Worm (Caenorhabditis elegans) whole organism, mixed stage, embryonic: ENCODE data around the gene cutl-22.

Experiments used
- ces-1 ChIP-seq: fragments of 150-350 bp; optimal IDR thresholded peaks from 2 replicates; lab custom pipeline; 2014; ENCODE audit warnings: missing biosample characterization, missing genetic modification reagents, missing genetic modification characterization
- elt-3 ChIP-seq: fragments of 150-350 bp; optimal IDR thresholded peaks from 2 replicates; lab custom pipeline; 2014; ENCODE audit warnings: missing biosample characterization, missing genetic modification characterization
- nhr-237 ChIP-seq: fragments of 150-350 bp; optimal IDR thresholded peaks from 2 replicates; lab custom pipeline; 2014; ENCODE audit warnings: missing biosample characterization, missing genetic modification characterization
- nhr-28 ChIP-seq: fragments of 150-350 bp; optimal IDR thresholded peaks from 2 replicates; lab custom pipeline; 2014; ENCODE audit warnings: missing biosample characterization, missing genetic modification characterization
- pha-4 ChIP-seq: fragments of 150-350 bp; optimal IDR thresholded peaks from 2 replicates; lab custom pipeline; 2018; ENCODE audit warnings: missing biosample characterization, missing genetic modification reagents, missing genetic modification characterization
- unc-39 ChIP-seq: fragments of 150-350 bp; optimal IDR thresholded peaks from 2 replicates; lab custom pipeline; 2014; ENCODE audit warnings: missing biosample characterization, missing genetic modification characterization
- unc-62 ChIP-seq: fragments of 150-350 bp; optimal IDR thresholded peaks from 2 replicates; lab custom pipeline; 2014; ENCODE audit warnings: missing biosample characterization, missing genetic modification reagents, missing genetic modification characterization

- no peak for TF ChIP-seq ces-1
- no peak for TF ChIP-seq unc-62 (GFP tag; lab: Kevin White, UChicago)
- TF ChIP-seq pha-4 (tag; lab: Kevin White, UChicago), result no peak
- no peak for TF ChIP-seq nhr-237 (tag; lab: Kevin White, UChicago)
- TF ChIP-seq nhr-28, result no peak
- no peak for TF ChIP-seq elt-3
- TF ChIP-seq unc-39 (tag; lab: Kevin White, UChicago), result no peak
Measured at ce11 chrV:1092359-1092758, 49.2 kb upstream of the cutl-22 start, which contains the start of gene Y50D4B.4.
